Worm (Caenorhabditis elegans) whole organism, early embryonic: ENCODE data around the gene flp-21.
A peak's percentile ranks its signal among the peaks of the same experiment; 100 is the strongest.

Experiments used
- B0310.2 ChIP-seq: sonication (generic microtip); optimal IDR thresholded peaks from 2 replicates; lab custom pipeline; 2016; ENCODE audit warnings: mild to moderate bottlenecking, missing genetic modification characterization, missing compliant biosample characterization
- F13C5.2 ChIP-seq: sonication (generic microtip); optimal IDR thresholded peaks from 2 replicates; lab custom pipeline; 2017; ENCODE audit warnings: mild to moderate bottlenecking, missing genetic modification characterization, inconsistent platforms, missing compliant biosample characterization
- aly-1 ChIP-seq: sonication (generic microtip); optimal IDR thresholded peaks from 2 replicates; lab custom pipeline; 2016; ENCODE audit warnings: missing genetic modification characterization, missing compliant biosample characterization
- ama-1 ChIP-seq: fragments of 150-350 bp; optimal IDR thresholded peaks from 2 replicates; lab custom pipeline; 2014
- ceh-13 ChIP-seq: fragments of 200-800 bp; sonication (Bioruptor generic); optimal IDR thresholded peaks from 2 replicates; lab custom pipeline; 2018; ENCODE audit warnings: mild to moderate bottlenecking, missing genetic modification characterization, missing compliant biosample characterization
- ceh-36 ChIP-seq: sonication (generic microtip); optimal IDR thresholded peaks from 2 replicates; lab custom pipeline; 2016; ENCODE audit warnings: missing genetic modification characterization, inconsistent platforms, missing compliant biosample characterization
- ets-7 ChIP-seq: sonication (generic microtip); optimal IDR thresholded peaks from 2 replicates; lab custom pipeline; 2016; ENCODE audit warnings: missing genotype, missing genetic modification characterization, missing compliant biosample characterization
- flt-1 ChIP-seq: fragments of 200-800 bp; sonication (Bioruptor generic); IDR thresholded peaks from 2 replicates; pipeline ENCODE4 v1.3.6; 2022; ENCODE audit warnings: missing genetic modification characterization, missing compliant biosample characterization
- hmbx-1 ChIP-seq: sonication (generic microtip); optimal IDR thresholded peaks from 2 replicates; lab custom pipeline; 2016; ENCODE audit warnings: mild to moderate bottlenecking, missing genetic modification characterization, missing compliant biosample characterization
- hmg-4 ChIP-seq: fragments of 200-800 bp; sonication (Bioruptor generic); optimal IDR thresholded peaks from 2 replicates; lab custom pipeline; 2018; ENCODE audit warnings: mild to moderate bottlenecking, missing genetic modification characterization, missing compliant biosample characterization
- hnd-1 ChIP-seq: sonication (generic microtip); optimal IDR thresholded peaks from 2 replicates; lab custom pipeline; 2016; ENCODE audit warnings: missing genetic modification characterization, missing compliant biosample characterization
- pes-1 ChIP-seq: fragments of 200-800 bp; sonication (Bioruptor generic); IDR thresholded peaks from 2 replicates; pipeline ENCODE4 v1.3.6; 2022; ENCODE audit warnings: missing genetic modification reagents, missing genetic modification characterization, missing compliant biosample characterization
- scrt-1 ChIP-seq: fragments of 200-800 bp; sonication (Bioruptor generic); IDR thresholded peaks from 2 replicates; pipeline ENCODE4 v1.3.6; 2022; ENCODE audit warnings: missing genetic modification characterization, missing compliant biosample characterization
- sea-1 ChIP-seq: fragments of 200-800 bp; sonication (Bioruptor generic); conservative IDR thresholded peaks from 2 replicates; pipeline ENCODE4 v1.3.6; 2022; ENCODE audit warnings: missing genetic modification characterization, missing compliant biosample characterization
- tbx-11 ChIP-seq: fragments of 200-800 bp; sonication (Bioruptor generic); IDR thresholded peaks from 2 replicates; pipeline ENCODE4 v1.3.6; 2022; ENCODE audit warnings: missing genetic modification characterization, missing compliant biosample characterization
- tbx-37 ChIP-seq: fragments of 200-800 bp; sonication (Bioruptor generic); conservative IDR thresholded peaks from 2 replicates; pipeline ENCODE4 v1.3.6; 2022; ENCODE audit warnings: missing genetic modification reagents, missing genetic modification characterization, missing compliant biosample characterization
- tra-4 ChIP-seq: sonication (generic microtip); optimal IDR thresholded peaks from 2 replicates; lab custom pipeline; 2017; ENCODE audit warnings: missing genetic modification characterization, missing compliant biosample characterization

Gene flp-21

ce11 chrV:7786639-7787038, 6.5 kb upstream of the flp-21 start:
- TF ChIP-seq hmg-4 (GFP tag; lab: Kevin White, UChicago) (no peak), hmbx-1 (tag; lab: Kevin White, UChicago) (no peak), pes-1 (GFP tag; lab: Robert Waterston, UW) (no peak), ceh-13 (no peak), ama-1 (no peak), aly-1 (tag; lab: Kevin White, UChicago) (no peak), B0310.2 (tag; lab: Kevin White, UChicago) (no peak), ceh-36 (tag; lab: Kevin White, UChicago) (no peak), F13C5.2 (tag; lab: Kevin White, UChicago) (no peak), ets-7 (no peak), scrt-1 (GFP tag; lab: Robert Waterston, UW) (no peak), hnd-1 (tag; lab: Kevin White, UChicago) (no peak), tbx-37 (no peak), sea-1 (GFP tag; lab: Robert Waterston, UW) (no peak), tbx-11 (GFP tag; lab: Robert Waterston, UW) (no peak), flt-1 (GFP tag; lab: Robert Waterston, UW) (no peak), tra-4 (tag; lab: Kevin White, UChicago) (no peak)

DNA sequence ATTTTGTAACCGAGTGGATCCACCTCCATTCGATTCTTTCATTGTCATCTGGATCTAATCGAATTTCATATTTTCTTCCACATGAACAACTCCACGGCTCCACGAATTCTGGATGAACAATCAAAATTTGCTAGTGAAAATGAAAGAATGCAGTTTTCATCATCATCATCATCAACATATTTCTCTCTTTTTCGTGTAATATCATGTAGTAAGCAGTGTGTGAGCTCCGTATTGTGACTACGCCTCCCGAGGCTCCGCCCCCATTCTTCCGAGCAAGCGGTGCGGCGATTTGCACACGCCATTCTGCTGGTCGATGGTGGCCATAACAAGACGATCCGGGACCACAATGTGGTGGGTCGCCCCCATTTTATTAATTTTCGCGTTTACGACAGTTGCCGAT, 4.9 kb downstream of the flp-21 start, which contains the start of gene ZK742.7:
ZK742.7 (plus strand) TSS at position 301 of the 400 bp plus-strand sequence.
- TF ChIP-seq hnd-1 (tag; lab: Kevin White, UChicago) (no peak), tra-4 (tag; lab: Kevin White, UChicago) (no peak), ama-1 (no peak), scrt-1 (GFP tag; lab: Robert Waterston, UW) (no peak), ceh-36 (tag; lab: Kevin White, UChicago) (no peak), ceh-13 (no peak), hmbx-1 (tag; lab: Kevin White, UChicago) (no peak), pes-1 (GFP tag; lab: Robert Waterston, UW) (no peak), aly-1 (tag; lab: Kevin White, UChicago) (no peak)

DNA sequence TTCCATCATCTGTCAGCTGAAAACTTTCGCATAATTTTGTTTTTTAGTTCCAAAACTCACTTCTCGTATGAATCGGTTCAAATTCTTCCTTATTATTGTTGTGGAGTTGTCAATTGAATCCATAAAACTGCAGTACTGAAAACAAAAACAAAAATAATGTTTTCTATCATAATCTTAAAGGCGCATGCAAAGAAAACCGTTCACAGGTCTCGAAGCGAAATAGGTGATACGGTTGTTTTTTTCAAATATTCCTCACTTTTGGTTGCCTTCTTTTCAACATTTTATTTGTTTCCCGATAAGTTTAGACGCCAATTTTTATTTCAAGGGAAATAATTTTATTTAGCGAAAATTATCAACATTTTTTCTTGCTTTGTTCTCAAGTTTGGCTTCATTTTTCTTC, 10.4 kb downstream of the flp-21 start:
- TF ChIP-seq ets-7 (no peak), F13C5.2 (tag; lab: Kevin White, UChicago) (no peak), ceh-36 (tag; lab: Kevin White, UChicago) (no peak), scrt-1 (GFP tag; lab: Robert Waterston, UW) (no peak), hmg-4 (GFP tag; lab: Kevin White, UChicago) (no peak)

- no peak for TF ChIP-seq hmbx-1 (tag; lab: Kevin White, UChicago)
- TF ChIP-seq sea-1 (GFP tag; lab: Robert Waterston, UW) = 0 out of 2 replicates have a peak, but pooled peaks have one; percentile 55
These were observed 11.1 kb downstream of the flp-21 start, which contains the start of gene uvs-1 for ce11 chrV:7804064-7804800. TSS of gene uvs-1 (minus strand) at chrV:7804208.

DNA sequence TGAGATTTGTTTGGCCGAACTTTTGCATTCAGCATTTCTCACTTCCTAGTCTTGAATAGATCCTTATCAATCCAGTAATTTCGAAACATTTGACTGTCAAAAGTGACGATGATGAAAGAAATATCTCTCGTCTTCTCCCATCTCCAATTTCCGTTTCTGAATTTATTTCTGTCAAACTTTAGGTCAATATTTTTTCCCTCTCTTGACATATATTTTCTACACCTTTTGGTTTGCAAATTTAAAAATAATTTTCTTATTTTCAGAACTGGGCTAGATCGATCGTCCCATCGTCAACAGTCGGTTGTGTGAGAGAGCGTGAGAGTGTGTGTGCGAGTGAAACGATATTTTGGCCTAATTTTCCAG, 11.6 kb downstream of the flp-21 start, which contains the start of gene xpo-1:
xpo-1 (plus strand) TSS at position 264 of the 363 bp plus-strand sequence.
- no peak for TF ChIP-seq ceh-36 (tag; lab: Kevin White, UChicago)
- no peak for TF ChIP-seq aly-1 (tag; lab: Kevin White, UChicago)
- TF ChIP-seq ets-7 = no peak
- TF ChIP-seq pes-1 (GFP tag; lab: Robert Waterston, UW) = no peak
- no peak for TF ChIP-seq hmg-4 (GFP tag; lab: Kevin White, UChicago)
- TF ChIP-seq ama-1 = no peak

DNA sequence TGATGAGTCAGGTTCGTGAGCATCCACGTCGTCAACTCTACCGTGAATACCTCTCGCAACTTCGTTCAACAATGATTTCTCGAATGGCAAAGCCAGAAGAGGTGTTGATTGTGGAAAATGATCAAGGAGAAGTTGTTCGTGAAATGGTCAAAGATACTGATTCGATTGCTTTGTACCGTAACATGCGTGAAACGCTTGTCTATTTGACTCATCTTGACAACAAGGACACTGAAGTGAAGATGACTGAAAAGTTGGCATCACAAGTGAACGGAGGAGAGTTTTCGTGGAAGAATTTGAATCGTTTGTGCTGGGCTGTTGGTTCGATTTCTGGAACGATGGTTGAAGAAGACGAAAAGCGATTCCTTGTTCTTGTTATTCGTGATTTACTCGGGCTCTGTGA, 13.5 kb downstream of the flp-21 start:
- TF ChIP-seq ama-1 (no peak), flt-1 (GFP tag; lab: Robert Waterston, UW) (no peak), ceh-13 (no peak), hnd-1 (tag; lab: Kevin White, UChicago) (no peak)

- no peak for TF ChIP-seq hmg-4 (GFP tag; lab: Kevin White, UChicago)
- no peak for TF ChIP-seq sea-1 (GFP tag; lab: Robert Waterston, UW)
- TF ChIP-seq F13C5.2 (tag; lab: Kevin White, UChicago) = no peak
- TF ChIP-seq hmbx-1 (tag; lab: Kevin White, UChicago) = no peak
- TF ChIP-seq flt-1 (GFP tag; lab: Robert Waterston, UW) = no peak
- no peak for TF ChIP-seq tra-4 (tag; lab: Kevin White, UChicago)
- no peak for TF ChIP-seq tbx-11 (GFP tag; lab: Robert Waterston, UW)
These were observed 15.3 kb downstream of the flp-21 start for ce11 chrV:7808444-7808843.

DNA sequence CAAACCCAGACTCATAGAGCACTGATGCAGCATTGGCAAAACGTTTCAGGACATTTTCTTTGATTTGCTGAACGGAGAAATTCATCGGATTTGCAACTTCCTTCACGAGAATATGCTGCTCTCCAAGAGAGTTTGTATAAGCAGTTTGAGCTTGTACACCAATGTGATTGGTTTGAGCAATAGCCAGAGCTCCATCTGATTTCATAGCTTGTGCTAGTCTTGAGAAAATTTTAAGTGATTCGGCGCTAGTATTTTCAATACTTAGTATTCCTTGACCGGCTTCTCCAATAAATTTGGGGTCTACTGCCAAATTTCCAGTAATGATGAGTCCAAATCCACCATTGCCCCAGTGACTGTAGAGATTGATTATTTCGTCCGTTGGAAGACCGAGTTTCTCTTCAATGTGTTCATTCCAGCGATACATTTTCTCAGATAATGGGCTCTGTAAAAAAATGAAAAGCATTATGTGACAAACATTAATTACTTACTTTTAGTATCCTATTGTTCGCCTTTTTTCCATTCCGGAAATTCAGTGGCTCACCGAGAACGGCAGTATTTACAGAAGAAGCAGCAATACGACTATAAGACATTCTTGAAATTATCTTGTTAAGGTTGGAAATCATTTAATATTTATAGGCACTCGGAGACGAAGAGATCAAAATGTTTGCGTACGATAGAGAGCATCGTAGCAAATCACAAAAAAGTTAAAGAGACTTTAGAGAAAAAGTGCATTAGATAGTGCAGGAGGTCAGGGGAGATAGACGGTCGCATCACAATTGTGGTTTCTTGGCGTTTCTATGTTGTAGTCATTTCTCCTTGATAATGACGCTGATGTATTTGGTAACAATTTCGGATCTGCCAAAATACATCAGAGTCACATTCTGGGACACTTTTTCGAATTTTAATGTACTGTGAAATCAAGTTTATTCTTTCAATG, 16.4 kb downstream of the flp-21 start, which contains the start of gene ZK742.3:
ZK742.3 (minus strand) TSS at position 593 of the 937 bp plus-strand sequence.
- TF ChIP-seq ama-1 (no peak), tbx-37 (no peak), ets-7 (no peak), hnd-1 (tag; lab: Kevin White, UChicago) (no peak), sea-1 (GFP tag; lab: Robert Waterston, UW) (no peak), aly-1 (tag; lab: Kevin White, UChicago) (no peak), tra-4 (tag; lab: Kevin White, UChicago) (no peak), pes-1 (GFP tag; lab: Robert Waterston, UW) (no peak), hmg-4 (GFP tag; lab: Kevin White, UChicago) (no peak)
